Worm (Caenorhabditis elegans) whole organism, late embryonic: Measurements from ENCODE around the gene nhr-275.

Experiments used
- C08G9.2 ChIP-seq: sonication (generic microtip); optimal IDR thresholded peaks from 2 replicates; lab custom pipeline; 2016; ENCODE audit warnings: mild to moderate bottlenecking, missing genetic modification characterization, moderate library complexity, missing compliant biosample characterization
- C38D4.7 ChIP-seq: fragments of 200-800 bp; sonication (Bioruptor generic); optimal IDR thresholded peaks from 2 replicates; lab custom pipeline; 2018; ENCODE audit warnings: mild to moderate bottlenecking, missing genetic modification characterization, moderate library complexity, missing compliant biosample characterization
- F13H6.1 ChIP-seq: sonication (generic microtip); optimal IDR thresholded peaks from 2 replicates; lab custom pipeline; 2016; ENCODE audit warnings: missing genetic modification characterization, missing compliant biosample characterization
- K09A11.1 ChIP-seq: sonication (generic microtip); optimal IDR thresholded peaks from 2 replicates; lab custom pipeline; 2017; ENCODE audit warnings: antibody characterized with exemption, mild to moderate bottlenecking, missing genetic modification characterization, missing compliant biosample characterization; ENCODE audit not compliant: insufficient read depth
- T23F11.4 ChIP-seq: fragments of 200-800 bp; sonication (Bioruptor generic); optimal IDR thresholded peaks from 2 replicates; lab custom pipeline; 2018; ENCODE audit warnings: mild to moderate bottlenecking, missing genetic modification characterization, missing compliant biosample characterization
- Y22D7AL.16 ChIP-seq: sonication (generic microtip); optimal IDR thresholded peaks from 2 replicates; lab custom pipeline; 2016; ENCODE audit warnings: missing genetic modification characterization, missing compliant biosample characterization
- ceh-2 ChIP-seq: sonication (generic microtip); optimal IDR thresholded peaks from 2 replicates; lab custom pipeline; 2016; ENCODE audit warnings: missing genotype, missing genetic modification characterization, missing compliant biosample characterization
- ceh-30 ChIP-seq: fragments of 150-350 bp; optimal IDR thresholded peaks from 2 replicates; lab custom pipeline; 2014; ENCODE audit warnings: missing biosample characterization, missing genetic modification characterization
- ceh-31 ChIP-seq: sonication (generic microtip); optimal IDR thresholded peaks from 2 replicates; lab custom pipeline; 2016; ENCODE audit warnings: missing genetic modification characterization, missing compliant biosample characterization
- ceh-34 ChIP-seq: sonication (generic microtip); optimal IDR thresholded peaks from 2 replicates; lab custom pipeline; 2016; ENCODE audit warnings: mild to moderate bottlenecking, missing genetic modification characterization, missing compliant biosample characterization
- ceh-9 ChIP-seq: sonication (generic microtip); optimal IDR thresholded peaks from 2 replicates; lab custom pipeline; 2016; ENCODE audit warnings: mild to moderate bottlenecking, missing genetic modification characterization, inconsistent platforms, missing compliant biosample characterization
- elt-2 ChIP-seq: sonication (generic microtip); optimal IDR thresholded peaks from 2 replicates; lab custom pipeline; 2016; ENCODE audit warnings: missing genetic modification reagents, missing genetic modification characterization, missing compliant biosample characterization
- elt-4 ChIP-seq: sonication (generic microtip); optimal IDR thresholded peaks from 2 replicates; lab custom pipeline; 2016; ENCODE audit warnings: missing genetic modification characterization, missing compliant biosample characterization
- eyg-1 ChIP-seq: sonication (generic microtip); optimal IDR thresholded peaks from 2 replicates; lab custom pipeline; 2016; ENCODE audit warnings: missing genotype, missing genetic modification characterization, missing compliant biosample characterization
- gmeb-2 ChIP-seq: sonication (generic microtip); optimal IDR thresholded peaks from 2 replicates; lab custom pipeline; 2016; ENCODE audit warnings: missing genetic modification characterization, inconsistent platforms, missing compliant biosample characterization
- hlh-13 ChIP-seq: fragments of 200-800 bp; sonication (Bioruptor generic); optimal IDR thresholded peaks from 2 replicates; lab custom pipeline; 2018; ENCODE audit warnings: mild to moderate bottlenecking, missing genetic modification characterization, missing compliant biosample characterization
- hlh-8 ChIP-seq: sonication (generic microtip); optimal IDR thresholded peaks from 2 replicates; lab custom pipeline; 2016; ENCODE audit warnings: missing genotype, missing genetic modification characterization, missing compliant biosample characterization
- lim-6 ChIP-seq: sonication (generic microtip); optimal IDR thresholded peaks from 2 replicates; lab custom pipeline; 2016; ENCODE audit warnings: missing genetic modification characterization, missing compliant biosample characterization
- lin-11 ChIP-seq: fragments of 200-800 bp; sonication (Bioruptor generic); optimal IDR thresholded peaks from 2 replicates; lab custom pipeline; 2018; ENCODE audit warnings: mild to moderate bottlenecking, missing genetic modification characterization, missing compliant biosample characterization
- madf-2 ChIP-seq: sonication (generic microtip); optimal IDR thresholded peaks from 2 replicates; lab custom pipeline; 2017; ENCODE audit warnings: missing genetic modification characterization, missing compliant biosample characterization
- nhr-232 ChIP-seq: sonication (generic microtip); optimal IDR thresholded peaks from 2 replicates; lab custom pipeline; 2016; ENCODE audit warnings: missing genetic modification characterization, missing compliant biosample characterization
- pax-1 ChIP-seq: fragments of 150-350 bp; optimal IDR thresholded peaks from 2 replicates; lab custom pipeline; 2014; ENCODE audit warnings: missing biosample characterization, missing genetic modification characterization
- pha-4 ChIP-seq: fragments of 150-350 bp; optimal IDR thresholded peaks from 2 replicates; lab custom pipeline; 2018; ENCODE audit warnings: missing biosample characterization, missing genetic modification reagents, missing genetic modification characterization
- pqm-1 ChIP-seq: sonication (generic microtip); optimal IDR thresholded peaks from 2 replicates; lab custom pipeline; 2016; ENCODE audit warnings: missing genetic modification characterization, missing compliant biosample characterization
- pros-1 ChIP-seq: fragments of 150-350 bp; optimal IDR thresholded peaks from 2 replicates; lab custom pipeline; 2014; ENCODE audit warnings: missing biosample characterization, missing genetic modification reagents, missing genetic modification characterization
- ref-2 ChIP-seq: sonication (generic microtip); optimal IDR thresholded peaks from 2 replicates; lab custom pipeline; 2016; ENCODE audit warnings: missing genetic modification characterization, missing compliant biosample characterization
- rnt-1 ChIP-seq: sonication (generic microtip); optimal IDR thresholded peaks from 2 replicates; lab custom pipeline; 2016; ENCODE audit warnings: missing genetic modification characterization, missing compliant biosample characterization
- sox-2 ChIP-seq: fragments of 200-800 bp; sonication (Bioruptor generic); IDR thresholded peaks from 2 replicates; pipeline ENCODE4 v1.3.6; 2022; ENCODE audit warnings: missing genetic modification reagents, missing genetic modification characterization, missing compliant biosample characterization
- sox-4 ChIP-seq: sonication (generic microtip); optimal IDR thresholded peaks from 2 replicates; lab custom pipeline; 2017; ENCODE audit warnings: mild to moderate bottlenecking, missing genetic modification characterization, inconsistent platforms, missing compliant biosample characterization
- syd-9 ChIP-seq: sonication (generic microtip); optimal IDR thresholded peaks from 2 replicates; lab custom pipeline; 2016; ENCODE audit warnings: mild to moderate bottlenecking, missing genetic modification characterization, moderate library complexity, missing compliant biosample characterization
- tbx-2 ChIP-seq: sonication (generic microtip); optimal IDR thresholded peaks from 2 replicates; lab custom pipeline; 2016; ENCODE audit warnings: missing genetic modification characterization, missing compliant biosample characterization
- tbx-7 ChIP-seq: sonication (generic microtip); optimal IDR thresholded peaks from 2 replicates; lab custom pipeline; 2016; ENCODE audit warnings: missing genotype, missing genetic modification characterization, missing compliant biosample characterization
- ttx-3 ChIP-seq: sonication (generic microtip); optimal IDR thresholded peaks from 2 replicates; lab custom pipeline; 2016; ENCODE audit warnings: missing genetic modification reagents, missing genetic modification characterization, missing compliant biosample characterization
- unc-42 ChIP-seq: sonication (generic microtip); optimal IDR thresholded peaks from 2 replicates; lab custom pipeline; 2016; ENCODE audit warnings: missing genotype, missing genetic modification characterization, missing compliant biosample characterization
- unc-86 ChIP-seq: sonication (generic microtip); optimal IDR thresholded peaks from 2 replicates; lab custom pipeline; 2016; ENCODE audit warnings: missing genetic modification characterization, missing compliant biosample characterization
- zip-5 ChIP-seq: sonication (generic microtip); optimal IDR thresholded peaks from 2 replicates; lab custom pipeline; 2016; ENCODE audit warnings: missing genetic modification characterization, missing compliant biosample characterization

Gene nhr-275

DNA sequence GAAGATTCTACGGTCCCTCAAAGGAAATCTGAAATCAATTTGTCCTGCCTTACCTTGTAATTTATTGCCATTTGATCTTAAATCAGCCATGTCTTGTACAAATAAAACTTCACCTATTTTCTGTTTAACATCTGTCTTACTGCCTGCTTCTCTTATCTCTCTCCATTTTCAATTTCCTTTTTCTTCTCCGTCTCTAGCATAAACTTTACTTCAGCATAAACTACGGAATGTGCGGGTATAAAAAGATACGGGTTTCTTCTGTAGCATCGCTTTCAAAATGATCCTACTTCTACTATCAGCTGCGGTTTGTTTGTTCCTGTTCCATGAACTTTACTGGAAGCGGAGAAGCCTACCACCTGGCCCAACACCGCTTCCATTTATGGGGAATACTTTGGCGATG, 22.1 kb downstream of the nhr-275 start, which contains the start of gene cyp-33C5:
TSS of gene cyp-33C5 (plus strand) at position 254 of the 400 bp plus-strand sequence.
- no peak for TF ChIP-seq hlh-8 (tag; lab: Kevin White, UChicago)
- no peak for TF ChIP-seq syd-9 (tag; lab: Kevin White, UChicago)
- no peak for TF ChIP-seq pqm-1 (tag; lab: Kevin White, UChicago)
- no peak for TF ChIP-seq pha-4 (tag; lab: Kevin White, UChicago)
- TF ChIP-seq lim-6, result no peak
- TF ChIP-seq unc-86 (tag; lab: Kevin White, UChicago), result no peak
- no peak for TF ChIP-seq C08G9.2 (tag; lab: Kevin White, UChicago)
- no peak for TF ChIP-seq elt-2 (tag; lab: Kevin White, UChicago)
- no peak for TF ChIP-seq nhr-232 (tag; lab: Kevin White, UChicago)
- TF ChIP-seq ref-2 (tag; lab: Kevin White, UChicago), result no peak
- TF ChIP-seq F13H6.1, result no peak
- TF ChIP-seq ceh-31 (tag; lab: Kevin White, UChicago), result no peak
- TF ChIP-seq zip-5, result no peak
- no peak for TF ChIP-seq sox-4
- TF ChIP-seq gmeb-2 (tag; lab: Kevin White, UChicago), result no peak

DNA sequence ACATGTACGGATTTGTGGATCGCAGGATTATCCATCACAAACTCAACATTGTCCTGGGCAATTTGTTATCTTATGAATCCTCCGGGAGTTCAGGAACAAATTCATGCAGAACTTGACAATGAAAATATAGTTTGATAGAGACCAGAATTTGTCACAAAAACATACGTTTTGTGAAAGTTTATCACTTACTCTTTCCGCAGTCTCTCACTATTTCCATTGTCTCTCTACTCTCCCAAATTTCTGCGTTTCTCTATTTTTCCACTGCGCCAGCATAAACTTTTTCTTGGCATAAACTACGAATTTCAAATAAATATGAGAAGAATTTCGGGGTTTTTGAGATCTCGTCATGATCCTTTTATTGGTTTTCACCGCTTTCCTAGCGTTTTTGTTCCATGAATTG, 24.2 kb downstream of the nhr-275 start, which contains the start of gene cyp-33C3:
TSS of gene cyp-33C3 (plus strand) at position 149 of the 400 bp plus-strand sequence.
- TF ChIP-seq ttx-3 (tag; lab: Kevin White, UChicago), result no peak
- TF ChIP-seq elt-4 (tag; lab: Kevin White, UChicago), result no peak
- no peak for TF ChIP-seq sox-2
- no peak for TF ChIP-seq pha-4 (tag; lab: Kevin White, UChicago)

DNA sequence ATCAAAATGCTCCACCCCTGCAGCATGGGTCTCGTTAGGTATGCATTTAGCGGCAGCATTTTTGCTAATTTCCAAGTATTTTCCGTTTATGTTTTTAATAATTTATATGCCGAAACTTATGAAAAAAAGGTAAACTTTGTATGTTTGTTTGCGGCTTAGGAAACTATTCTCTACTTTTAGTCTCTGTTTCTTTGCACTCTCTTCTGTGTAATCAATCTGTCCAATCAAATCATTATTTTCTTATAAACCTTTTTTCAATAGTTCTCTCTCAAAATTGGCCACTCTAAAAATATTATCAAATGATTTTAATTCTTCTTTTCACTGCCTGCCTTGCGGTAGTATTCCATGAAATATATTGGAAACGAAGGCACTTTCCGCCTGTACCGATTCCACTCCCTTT, 28.8 kb downstream of the nhr-275 start:
- TF ChIP-seq eyg-1 (tag; lab: Kevin White, UChicago) (no peak), gmeb-2 (tag; lab: Kevin White, UChicago) (no peak), unc-86 (tag; lab: Kevin White, UChicago) (no peak), madf-2 (tag; lab: Kevin White, UChicago) (no peak), Y22D7AL.16 (tag; lab: Kevin White, UChicago) (no peak), sox-2 (no peak), ceh-30 (tag; lab: Kevin White, UChicago) (no peak), pax-1 (tag; lab: Kevin White, UChicago) (no peak), ceh-9 (tag; lab: Kevin White, UChicago) (no peak), ceh-31 (tag; lab: Kevin White, UChicago) (no peak), syd-9 (tag; lab: Kevin White, UChicago) (no peak), K09A11.1 (tag; lab: Kevin White, UChicago) (no peak), unc-42 (tag; lab: Kevin White, UChicago) (no peak), ref-2 (tag; lab: Kevin White, UChicago) (no peak), zip-5 (no peak), tbx-7 (no peak)

ce11 chrV:2235848-2236247, 31.0 kb downstream of the nhr-275 start, which contains the start of gene cyp-33C4:
cyp-33C4 (plus strand) TSS chrV:2236140.
- no peak for TF ChIP-seq pax-1 (tag; lab: Kevin White, UChicago)
- no peak for TF ChIP-seq ceh-34
- no peak for TF ChIP-seq C38D4.7
- no peak for TF ChIP-seq ceh-2 (tag; lab: Kevin White, UChicago)
- no peak for TF ChIP-seq gmeb-2 (tag; lab: Kevin White, UChicago)
- TF ChIP-seq lin-11 (tag; lab: Kevin White, UChicago), result no peak
- no peak for TF ChIP-seq eyg-1 (tag; lab: Kevin White, UChicago)
- TF ChIP-seq tbx-2 (tag; lab: Kevin White, UChicago), result no peak
- no peak for TF ChIP-seq unc-86 (tag; lab: Kevin White, UChicago)
- no peak for TF ChIP-seq ref-2 (tag; lab: Kevin White, UChicago)
- TF ChIP-seq hlh-13 (GFP tag; lab: Kevin White, UChicago), result no peak
- TF ChIP-seq syd-9 (tag; lab: Kevin White, UChicago), result no peak
- TF ChIP-seq pros-1 (tag; lab: Kevin White, UChicago), result no peak
- no peak for TF ChIP-seq lim-6
- TF ChIP-seq pha-4 (tag; lab: Kevin White, UChicago), result no peak
- no peak for TF ChIP-seq T23F11.4
- TF ChIP-seq rnt-1, result no peak
- TF ChIP-seq ttx-3 (tag; lab: Kevin White, UChicago), result no peak
- TF ChIP-seq madf-2 (tag; lab: Kevin White, UChicago), result no peak
